Fruit fly (Drosophila melanogaster) whole organism, embryonic: ENCODE data around the gene simj.
A peak's percentile ranks its signal among the peaks of the same experiment; 100 is the strongest.

Experiments
- Abd-B ChIP-seq: fragments of 200-800 bp; sonication (Bioruptor generic); optimal IDR thresholded peaks from 2 replicates; lab custom pipeline; 2018; ENCODE audit warnings: missing biosample characterization, mild to moderate bottlenecking, missing genetic modification characterization, moderate library complexity
- Awh ChIP-seq: fragments of 200-800 bp; sonication (Bioruptor generic); IDR thresholded peaks from 2 replicates; pipeline ENCODE4, ENCODE4 v1.3.6; 2022; ENCODE audit warnings: missing biosample characterization, missing genetic modification characterization
- B-H2 ChIP-seq: fragments of 200-800 bp; sonication (Bioruptor generic); optimal IDR thresholded peaks from 2 replicates; lab custom pipeline; 2018; ENCODE audit warnings: missing biosample characterization, mild to moderate bottlenecking, missing genetic modification characterization
- CG13894 ChIP-seq: fragments of 200-800 bp; sonication (Bioruptor generic); optimal IDR thresholded peaks from 3 replicates; lab custom pipeline; 2018; ENCODE audit warnings: missing biosample characterization, mild to moderate bottlenecking, missing genetic modification characterization, moderate library complexity
- CG1647 ChIP-seq: fragments of 200-800 bp; sonication (Bioruptor generic); optimal IDR thresholded peaks from 3 replicates; lab custom pipeline; 2016; ENCODE audit warnings: missing biosample characterization, missing genetic modification characterization
- CG16779 ChIP-seq: fragments of 200-800 bp; sonication (Bioruptor generic); IDR thresholded peaks from 2 replicates; pipeline ENCODE4 v1.3.6; 2022; ENCODE audit warnings: missing biosample characterization, missing genetic modification characterization
- CG16813 ChIP-seq: fragments of 200-800 bp; sonication (Bioruptor generic); IDR thresholded peaks from 3 replicates; pipeline ENCODE4 v1.3.6; 2022; ENCODE audit warnings: missing biosample characterization, missing genetic modification characterization; ENCODE audit not compliant: partially characterized antibody
- CG17361 ChIP-seq: fragments of 200-800 bp; sonication (Bioruptor generic); IDR thresholded peaks from 3 replicates; pipeline ENCODE4 v1.3.6; 2022; ENCODE audit warnings: missing biosample characterization, missing genetic modification characterization
- CG30020 ChIP-seq: fragments of 200-800 bp; optimal IDR thresholded peaks from 2 replicates; lab custom pipeline; 2019; ENCODE audit warnings: missing biosample characterization, mild to moderate bottlenecking, missing genetic modification characterization, moderate library complexity
- CG31388 ChIP-seq: fragments of 200-800 bp; sonication (Bioruptor generic); optimal IDR thresholded peaks from 2 replicates; lab custom pipeline; 2016; ENCODE audit warnings: missing biosample characterization, missing genetic modification characterization
- CG4730 ChIP-seq: fragments of 200-800 bp; sonication (Bioruptor generic); IDR thresholded peaks from 2 replicates; pipeline ENCODE4 v1.3.6; 2022; ENCODE audit warnings: missing biosample characterization, missing genetic modification characterization
- CG6254 ChIP-seq: fragments of 200-800 bp; sonication (Bioruptor generic); optimal IDR thresholded peaks from 3 replicates; lab custom pipeline; 2017; ENCODE audit warnings: mild to moderate bottlenecking, missing biosample characterization, missing genetic modification reagents, missing genetic modification characterization
- CG6813 ChIP-seq: fragments of 200-800 bp; sonication (Bioruptor generic); optimal IDR thresholded peaks from 2 replicates; lab custom pipeline; 2017; ENCODE audit warnings: missing biosample characterization, missing genetic modification characterization, mild to moderate bottlenecking, moderate library complexity, missing genetic modification reagents
- CG9215 ChIP-seq: fragments of 200-800 bp; sonication (Bioruptor generic); IDR thresholded peaks from 2 replicates; pipeline ENCODE4 v1.3.6; 2022; ENCODE audit warnings: missing biosample characterization, missing genetic modification characterization
- CG9797 ChIP-seq: fragments of 200-800 bp; sonication (Bioruptor generic); optimal IDR thresholded peaks from 3 replicates; lab custom pipeline; 2018; ENCODE audit warnings: missing biosample characterization, mild to moderate bottlenecking, missing genetic modification characterization
- Chrac-16 ChIP-seq: fragments of 200-800 bp; sonication (Bioruptor generic); optimal IDR thresholded peaks from 3 replicates; lab custom pipeline; 2016; ENCODE audit warnings: missing biosample characterization, missing genetic modification characterization
- Dad ChIP-seq: fragments of 200-800 bp; sonication (Bioruptor generic); optimal IDR thresholded peaks from 3 replicates; lab custom pipeline; 2016; ENCODE audit warnings: missing biosample characterization, missing genetic modification characterization
- Dbx ChIP-seq: fragments of 200-800 bp; sonication (Bioruptor generic); IDR thresholded peaks from 3 replicates; pipeline ENCODE4 v1.3.6; 2022; ENCODE audit warnings: missing biosample characterization, missing genetic modification characterization
- H2.0 ChIP-seq: fragments of 200-800 bp; sonication (Bioruptor generic); IDR thresholded peaks from 2 replicates; pipeline ENCODE4 v1.3.6; 2022; ENCODE audit warnings: missing biosample characterization, missing genetic modification characterization
- Lhr ChIP-seq: fragments of 200-800 bp; sonication (Bioruptor generic); optimal IDR thresholded peaks from 3 replicates; lab custom pipeline; 2017; ENCODE audit warnings: mild to moderate bottlenecking, missing biosample characterization, missing genetic modification reagents, missing genetic modification characterization
- MTF-1 ChIP-seq: fragments of 200-800 bp; sonication (Bioruptor generic); optimal IDR thresholded peaks from 2 replicates; lab custom pipeline; 2018; ENCODE audit warnings: missing biosample characterization, mild to moderate bottlenecking, missing genetic modification characterization, borderline replicate concordance
- Myb ChIP-seq: fragments of 200-800 bp; sonication (Bioruptor generic); optimal IDR thresholded peaks from 2 replicates; lab custom pipeline; 2016; ENCODE audit warnings: missing biosample characterization, missing genetic modification characterization
- NC2β ChIP-seq: fragments of 200-800 bp; sonication (Bioruptor generic); optimal IDR thresholded peaks from 2 replicates; lab custom pipeline; 2016; ENCODE audit warnings: missing biosample characterization, missing genetic modification characterization
- NK7.1 ChIP-seq: fragments of 200-800 bp; sonication (Bioruptor generic); optimal IDR thresholded peaks from 3 replicates; lab custom pipeline; 2016; ENCODE audit warnings: missing biosample characterization, missing genetic modification characterization
- NfI ChIP-seq: fragments of 200-800 bp; sonication (Bioruptor generic); optimal IDR thresholded peaks from 3 replicates; lab custom pipeline; 2018; ENCODE audit warnings: missing biosample characterization, mild to moderate bottlenecking, missing genetic modification characterization, moderate library complexity
- Trl ChIP-seq, 3 experiments: fragments of >200 bp in 2 of 3; fragments of 200-800 bp in 1 of 3; sonication (Bioruptor generic) in 1 of 3; optimal IDR thresholded peaks; 2 replicates in 1 of 3; 3 replicates in 2 of 3; lab custom pipeline; 2016 to 2017; ENCODE audit warnings: missing biosample characterization in 1 of 3, missing genetic modification characterization in 1 of 3
- Xbp1 ChIP-seq: fragments of 200-800 bp; sonication (Bioruptor generic); optimal IDR thresholded peaks from 3 replicates; lab custom pipeline; 2016; ENCODE audit warnings: missing biosample characterization, mild to moderate bottlenecking, missing genetic modification characterization
- YL-1 ChIP-seq: fragments of 200-800 bp; sonication (Bioruptor generic); optimal IDR thresholded peaks from 3 replicates; lab custom pipeline; 2017; ENCODE audit warnings: missing biosample characterization, mild to moderate bottlenecking, missing genetic modification characterization
- bowl ChIP-seq: fragments of 200-800 bp; sonication (Bioruptor generic); IDR thresholded peaks from 2 replicates; pipeline ENCODE4 v1.3.6; 2022; ENCODE audit warnings: missing biosample characterization, missing genetic modification characterization
- dati ChIP-seq: fragments of 200-800 bp; sonication (Bioruptor generic); IDR thresholded peaks from 2 replicates; pipeline ENCODE4 v1.3.6; 2022; ENCODE audit warnings: missing biosample characterization, missing genetic modification characterization
- eve ChIP-seq, 2 experiments: fragments of >200 bp; optimal IDR thresholded peaks; 2 replicates each; lab custom pipeline; 2017; ENCODE audit warnings: missing biosample characterization in 2 of 2, missing genetic modification characterization in 2 of 2
- fd64A ChIP-seq: fragments of 200-800 bp; sonication (Bioruptor generic); optimal IDR thresholded peaks from 3 replicates; lab custom pipeline; 2018; ENCODE audit warnings: missing biosample characterization, mild to moderate bottlenecking, missing genetic modification characterization
- fd96Cb ChIP-seq: fragments of 200-800 bp; sonication (Bioruptor generic); optimal IDR thresholded peaks from 2 replicates; lab custom pipeline; 2018; ENCODE audit warnings: missing biosample characterization, mild to moderate bottlenecking, missing genetic modification characterization, moderate library complexity
- h ChIP-seq: fragments of >200 bp; optimal IDR thresholded peaks from 2 replicates; lab custom pipeline; 2017
- hth ChIP-seq: fragments of >200 bp; optimal IDR thresholded peaks from 2 replicates; lab custom pipeline; 2017; ENCODE audit warnings: inconsistent platforms
- kay ChIP-seq: fragments of 200-800 bp; sonication (Bioruptor generic); optimal IDR thresholded peaks from 2 replicates; lab custom pipeline; 2016; ENCODE audit warnings: missing biosample characterization, missing genetic modification characterization
- klu ChIP-seq: fragments of 200-800 bp; sonication (Bioruptor generic); IDR thresholded peaks from 2 replicates; pipeline ENCODE4 v1.3.6; 2022; ENCODE audit warnings: missing biosample characterization, missing genetic modification characterization
- lov ChIP-seq, 2 experiments: fragments of 200-800 bp in 1 of 2; fragments of >200 bp in 1 of 2; sonication (Bioruptor generic) in 1 of 2; IDR thresholded peaks in 1 of 2; optimal IDR thresholded peaks in 1 of 2; 2 replicates in 1 of 2; 3 replicates in 1 of 2; pipeline versions ENCODE4 v1.3.6 to Lab custom; 2017 to 2022; ENCODE audit warnings: missing biosample characterization in 1 of 2, missing genetic modification characterization in 1 of 2
- mirr ChIP-seq: fragments of 200-800 bp; sonication (Bioruptor generic); optimal IDR thresholded peaks from 3 replicates; lab custom pipeline; 2018; ENCODE audit warnings: missing biosample characterization, mild to moderate bottlenecking, missing genetic modification characterization
- pan ChIP-seq, 4 experiments: fragments of >200 bp in 3 of 4; fragments of 200-800 bp in 1 of 4; sonication (Bioruptor generic) in 1 of 4; optimal IDR thresholded peaks in 3 of 4; IDR thresholded peaks in 1 of 4; 2 replicates each; pipeline versions ENCODE4 v1.3.6 to Lab custom; 2017 to 2022; ENCODE audit warnings: missing biosample characterization in 2 of 4, missing genetic modification characterization in 2 of 4, mixed read lengths in 1 of 4
- pb ChIP-seq: fragments of 200-800 bp; sonication (Bioruptor generic); optimal IDR thresholded peaks from 3 replicates; lab custom pipeline; 2016; ENCODE audit warnings: missing biosample characterization, missing genetic modification characterization
- pho ChIP-seq: fragments of 200-800 bp; sonication (Bioruptor generic); optimal IDR thresholded peaks from 2 replicates; lab custom pipeline; 2016; ENCODE audit warnings: missing biosample characterization, missing genetic modification characterization
- prd ChIP-seq, 3 experiments: fragments of >200 bp in 2 of 3; fragments of 200-800 bp in 1 of 3; sonication (Bioruptor generic) in 1 of 3; optimal IDR thresholded peaks in 2 of 3; IDR thresholded peaks in 1 of 3; 2 replicates in 2 of 3; 3 replicates in 1 of 3; pipeline versions ENCODE4 v1.3.6 to Lab custom; 2017 to 2022; ENCODE audit warnings: missing biosample characterization in 1 of 3, missing genetic modification characterization in 1 of 3
- pros ChIP-seq: fragments of 200-800 bp; sonication (Bioruptor generic); optimal IDR thresholded peaks from 3 replicates; lab custom pipeline; 2019; ENCODE audit warnings: missing biosample characterization, mild to moderate bottlenecking, missing genetic modification characterization, moderate library complexity
- pzg ChIP-seq: fragments of 200-800 bp; sonication (Bioruptor generic); optimal IDR thresholded peaks from 3 replicates; lab custom pipeline; 2018; ENCODE audit warnings: missing biosample characterization, mild to moderate bottlenecking, missing genetic modification characterization, moderate library complexity
- ro ChIP-seq: fragments of 200-800 bp; sonication (Bioruptor generic); IDR thresholded peaks from 2 replicates; pipeline ENCODE4 v1.3.6; 2022; ENCODE audit warnings: missing biosample characterization, missing genetic modification characterization
- ttk ChIP-seq: fragments of 200-800 bp; sonication (Bioruptor generic); IDR thresholded peaks from 2 replicates; pipeline ENCODE4 v2.1.2; 2022; ENCODE audit warnings: missing biosample characterization, missing genetic modification characterization
- vnd ChIP-seq: fragments of 200-800 bp; sonication (Bioruptor generic); IDR thresholded peaks from 3 replicates; pipeline ENCODE4 v1.3.6; 2022; ENCODE audit warnings: missing biosample characterization, missing genetic modification characterization; ENCODE audit not compliant: partially characterized antibody
- zfh2 ChIP-seq: fragments of 200-800 bp; sonication (Bioruptor generic); optimal IDR thresholded peaks from 2 replicates; lab custom pipeline; 2016; ENCODE audit warnings: missing biosample characterization, missing genetic modification characterization

The simj gene

dm6 chr3L:10637819-10638218 is 26.7 kb upstream of the simj start, which contains the start of gene Cnep1r2 (continued):
- TF ChIP-seq eve (GFP tag; optimal IDR thresholded peaks at IDR 0.05; lab: Kevin White, UChicago) (no peak), klu (GFP tag; lab: Robert Waterston, UW) (peak; percentile 94), hth (no peak), vnd (GFP tag; lab: Robert Waterston, UW) (no peak), CG16813 (GFP tag; lab: Robert Waterston, UW) (no peak), ttk (GFP tag; lab: Robert Waterston, UW) (peak; percentile 95), NC2β (GFP tag; lab: Kevin White, UChicago) (peak; percentile 35), YL-1 (GFP tag; lab: Kevin White, UChicago) (peak; percentile 95), fd64A (GFP tag; lab: Kevin White, UChicago) (peak; percentile 24), CG9215 (GFP tag; lab: Robert Waterston, UW) (peak; percentile 95), Abd-B (peak; percentile 98), CG17361 (GFP tag; lab: Robert Waterston, UW) (peak; percentile 98), pb (GFP tag; lab: Kevin White, UChicago) (peak; percentile 28), Myb (GFP tag; lab: Kevin White, UChicago) (peak; percentile 47), CG30020 (tag; lab: Kevin White, UChicago) (peak; percentile 90), pan (optimal IDR thresholded peaks at IDR 0.05; lab: Kevin White, UChicago) (no peak), pan (GFP tag; optimal IDR thresholded peaks at IDR 0.05 in 1 of 2, IDR thresholded peaks at IDR 0.05 in 1 of 2) (peak in 1 of 2 experiments; percentile 96), Trl (optimal IDR thresholded peaks at IDR 0.05; lab: Kevin White, UChicago) (no peak), Trl (GFP tag; optimal IDR thresholded peaks at IDR 0.05; lab: Kevin White, UChicago) (peak; percentile 65), fd96Cb (tag; lab: Kevin White, UChicago) (peak; percentile 96), kay (GFP tag; lab: Kevin White, UChicago) (peak; percentile 69), Dad (peak; percentile 36), Xbp1 (GFP tag; lab: Kevin White, UChicago) (peak; percentile 96), CG13894 (peak; percentile 96), pho (GFP tag; lab: Kevin White, UChicago) (peak; percentile 58), prd (optimal IDR thresholded peaks at IDR 0.05; lab: Kevin White, UChicago) (no peak), prd (GFP tag; IDR thresholded peaks at IDR 0.05; lab: Robert Waterston, UW) (peak; percentile 98), pzg (peak; percentile 21), zfh2 (GFP tag; lab: Kevin White, UChicago) (peak; percentile 82), H2.0 (GFP tag; lab: Robert Waterston, UW) (peak; percentile 94), CG16779 (peak; percentile 49; the same call in 1 of the 2 replicates), CG6254 (GFP tag; lab: Kevin White, UChicago) (peak; percentile 88), CG4730 (GFP tag; lab: Robert Waterston, UW) (peak; percentile 91), Dbx (GFP tag; lab: Robert Waterston, UW) (peak; percentile 93), Chrac-16 (GFP tag; lab: Kevin White, UChicago) (peak; percentile 96), MTF-1 (GFP tag; lab: Kevin White, UChicago) (peak; percentile 83), mirr (GFP tag; lab: Kevin White, UChicago) (peak; percentile 71), dati (GFP tag; lab: Robert Waterston, UW) (peak; percentile 69; the same call in 1 of the 2 replicates), CG6813 (GFP tag; lab: Kevin White, UChicago) (peak; percentile 92), h (no peak), Lhr (peak; percentile 69), NfI (GFP tag; lab: Kevin White, UChicago) (peak; percentile 97), NK7.1 (peak; percentile 47), CG31388 (peak; percentile 70), B-H2 (GFP tag; lab: Kevin White, UChicago) (peak; percentile 97), lov (optimal IDR thresholded peaks at IDR 0.05; lab: Kevin White, UChicago) (no peak), lov (GFP tag; IDR thresholded peaks at IDR 0.05; lab: Robert Waterston, UW) (peak; percentile 85), bowl (peak; percentile 65), pros (GFP tag; lab: Kevin White, UChicago) (peak; percentile 60), CG1647 (peak; percentile 70), Awh (GFP tag; lab: Robert Waterston, UW) (peak; percentile 93), CG9797 (peak; percentile 70), ro (peak; percentile 93)
